Worm (Caenorhabditis elegans) whole organism, young adult: ENCODE measurements around the gene R01H10.4.

ENCODE experiments used
- T07F8.4 ChIP-seq: sonication (generic microtip); optimal IDR thresholded peaks from 2 replicates; lab custom pipeline; 2016; ENCODE audit warnings: mild to moderate bottlenecking, missing genetic modification characterization, moderate library complexity, missing compliant biosample characterization
- Y95B8A.8 ChIP-seq: fragments of 200-800 bp; sonication (Bioruptor generic); IDR thresholded peaks from 2 replicates; pipeline ENCODE4 v1.3.6; 2022; ENCODE audit warnings: missing genetic modification reagents, missing genetic modification characterization, missing compliant biosample characterization
- ZK185.1 ChIP-seq: sonication (generic microtip); optimal IDR thresholded peaks from 2 replicates; lab custom pipeline; 2016; ENCODE audit warnings: mild to moderate bottlenecking, missing genetic modification characterization, missing compliant biosample characterization; ENCODE audit not compliant: poor library complexity, severe bottlenecking
- aptf-2 ChIP-seq: fragments of 200-800 bp; sonication (Bioruptor generic); conservative IDR thresholded peaks from 2 replicates; pipeline ENCODE4 v1.3.6; 2022; ENCODE audit warnings: missing genetic modification reagents, missing genetic modification characterization, missing compliant biosample characterization
- ccch-3 ChIP-seq: fragments of 200-800 bp; sonication (Bioruptor generic); optimal IDR thresholded peaks from 2 replicates; lab custom pipeline; 2018; ENCODE audit warnings: mild to moderate bottlenecking, missing genetic modification characterization, missing compliant biosample characterization
- ceh-79 ChIP-seq: sonication (generic microtip); optimal IDR thresholded peaks from 2 replicates; lab custom pipeline; 2017; ENCODE audit warnings: mild to moderate bottlenecking, missing genetic modification characterization, missing compliant biosample characterization
- dpl-1 ChIP-seq: fragments of 150-350 bp; optimal IDR thresholded peaks from 2 replicates; lab custom pipeline; 2014; ENCODE audit warnings: missing biosample characterization, missing genetic modification reagents, missing genetic modification characterization
- hmg-20 ChIP-seq: fragments of 200-800 bp; sonication (Bioruptor generic); IDR thresholded peaks from 2 replicates; pipeline ENCODE4 v1.3.6; 2022; ENCODE audit warnings: missing genetic modification reagents, missing genetic modification characterization, missing compliant biosample characterization
- madf-3 ChIP-seq: fragments of 200-800 bp; sonication (Bioruptor generic); IDR thresholded peaks from 2 replicates; pipeline ENCODE4 v1.3.6; 2022; ENCODE audit warnings: missing genetic modification reagents, missing genetic modification characterization, missing compliant biosample characterization
- mxl-1 ChIP-seq: sonication (generic microtip); optimal IDR thresholded peaks from 2 replicates; lab custom pipeline; 2016; ENCODE audit warnings: missing genetic modification characterization, missing compliant biosample characterization
- nhr-90 ChIP-seq: sonication (generic microtip); optimal IDR thresholded peaks from 2 replicates; lab custom pipeline; 2016; ENCODE audit warnings: missing genotype, mild to moderate bottlenecking, missing genetic modification characterization, missing compliant biosample characterization
- unc-62 ChIP-seq: fragments of 150-350 bp; optimal IDR thresholded peaks from 2 replicates; lab custom pipeline; 2014; ENCODE audit warnings: missing biosample characterization, missing genetic modification reagents, missing genetic modification characterization

DNA sequence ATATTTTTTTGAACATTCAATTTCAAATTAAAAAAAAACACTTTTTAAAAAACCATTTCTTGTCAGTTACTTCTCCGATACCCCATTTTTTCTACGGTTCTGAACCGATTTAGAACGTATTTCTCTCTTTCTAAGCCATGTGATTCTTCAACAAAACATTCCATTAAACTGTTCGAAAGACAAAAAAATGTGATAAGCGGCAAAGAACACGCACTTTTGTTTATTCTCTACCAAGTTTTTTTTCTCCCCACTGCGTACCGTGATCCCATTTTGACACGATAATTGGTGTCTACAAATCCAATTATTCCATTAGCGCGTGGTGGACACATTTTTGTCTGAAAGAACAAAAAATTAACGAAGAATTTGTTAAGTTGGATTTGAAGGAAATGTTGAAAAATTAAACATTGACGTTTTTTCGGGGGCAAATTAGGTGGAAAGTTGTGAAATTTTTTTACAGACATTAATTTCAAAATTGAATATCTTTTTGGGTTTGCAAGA is 13.2 kb upstream of the R01H10.4 start:
- no peak for TF ChIP-seq ceh-79 (tag; lab: Kevin White, UChicago)
- TF ChIP-seq Y95B8A.8 (GFP tag; lab: Robert Waterston, UW) = no peak
- no peak for TF ChIP-seq nhr-90
- no peak for TF ChIP-seq hmg-20 (GFP tag; lab: Robert Waterston, UW)
- TF ChIP-seq T07F8.4 (tag; lab: Kevin White, UChicago) = no peak
- TF ChIP-seq aptf-2 (GFP tag; lab: Robert Waterston, UW) = no peak
- TF ChIP-seq dpl-1 (GFP tag; lab: Kevin White, UChicago) = no peak
- no peak for TF ChIP-seq mxl-1 (tag; lab: Kevin White, UChicago)
- TF ChIP-seq ZK185.1 = no peak
- no peak for TF ChIP-seq madf-3
- no peak for TF ChIP-seq unc-62
- no peak for TF ChIP-seq ccch-3
